Worm (Caenorhabditis elegans): ENCODE measurements around the gene morc-1.

morc-1 gene

ce11 chrIII:5199577-5199976 is 7.1 kb downstream of the morc-1 start, which contains the start of gene emb-8:
TSS of gene emb-8 (minus strand) at chrIII:5199677.
- TF ChIP-seq nhr-28 (tag; optimal IDR thresholded peaks at IDR 0.05) (no peak), ces-1 (GFP tag; optimal IDR thresholded peaks at IDR 0.05) (no peak), ceh-88 (GFP tag; IDR thresholded peaks at IDR 0.05) (no peak), efl-1 (optimal IDR thresholded peaks at IDR 0.05) (no peak), efl-1 (GFP tag; optimal IDR thresholded peaks at IDR 0.05 in 1 of 2) (no peak), C34B4.2 (tag; optimal IDR thresholded peaks at IDR 0.05) (no peak), snu-23 (GFP tag; optimal IDR thresholded peaks at IDR 0.05) (no peak), nhr-77 (tag; optimal IDR thresholded peaks at IDR 0.05) (no peak), jun-1 (tag; optimal IDR thresholded peaks at IDR 0.05) (no peak), unc-30 (tag; optimal IDR thresholded peaks at IDR 0.05) (no peak), sptf-1 (tag; optimal IDR thresholded peaks at IDR 0.05) (no peak), ceh-82 (tag; optimal IDR thresholded peaks at IDR 0.05) (no peak), hlh-17 (GFP tag; optimal IDR thresholded peaks at IDR 0.05; ENCODE audit: borderline replicate concordance) (no peak)

- TF ChIP-seq elt-2 (tag; optimal IDR thresholded peaks at IDR 0.05): peak; percentile 5
- no peak for TF ChIP-seq C16A3.4 (tag; optimal IDR thresholded peaks at IDR 0.05)
- TF ChIP-seq mdl-1 (tag; optimal IDR thresholded peaks at IDR 0.05): no peak
- no peak for TF ChIP-seq xbp-1 (tag; optimal IDR thresholded peaks at IDR 0.05)
- TF ChIP-seq sox-4 (tag; optimal IDR thresholded peaks at IDR 0.05): no peak
- peak; percentile 62 for TF ChIP-seq nhr-85 (tag)
- TF ChIP-seq ztf-11 (tag; optimal IDR thresholded peaks at IDR 0.05): no peak
- TF ChIP-seq efl-1 (optimal IDR thresholded peaks at IDR 0.05): peak in 1 of 2 experiments; percentile 0
- no peak for TF ChIP-seq efl-1 (GFP tag; optimal IDR thresholded peaks at IDR 0.05 in 1 of 2)
- no peak for TF ChIP-seq nhr-77 (tag; optimal IDR thresholded peaks at IDR 0.05)
- TF ChIP-seq dpl-1 (GFP tag; optimal IDR thresholded peaks at IDR 0.05): no peak
- TF ChIP-seq nhr-71 (tag; optimal IDR thresholded peaks at IDR 0.05): peak; percentile 13
- TF ChIP-seq tlp-1 (tag; optimal IDR thresholded peaks at IDR 0.05): no peak
- no peak for TF ChIP-seq elt-3 (tag; optimal IDR thresholded peaks at IDR 0.05)
- TF ChIP-seq ama-1 (optimal IDR thresholded peaks at IDR 0.05): peak; percentile 21
- peak; percentile 65 for TF ChIP-seq aly-2 (tag; optimal IDR thresholded peaks at IDR 0.05)
- no peak for TF ChIP-seq egl-27 (tag; optimal IDR thresholded peaks at IDR 0.05)
These were observed 10.2 kb downstream of the morc-1 start for ce11 chrIII:5196298-5197045.

ce11 chrIII:5195690-5196089 is 11.0 kb downstream of the morc-1 start, which contains the start of gene moc-6:
TSS of gene moc-6 (plus strand) at chrIII:5195990.
- TF ChIP-seq nhr-85 (tag): peak; percentile 26
- TF ChIP-seq elt-3 (tag; optimal IDR thresholded peaks at IDR 0.05): peak in 1 of 6 experiments; percentile 10
- no peak for TF ChIP-seq nhr-237 (tag; optimal IDR thresholded peaks at IDR 0.05)
- TF ChIP-seq efl-1 (optimal IDR thresholded peaks at IDR 0.05): no peak
- TF ChIP-seq efl-1 (GFP tag; optimal IDR thresholded peaks at IDR 0.05 in 1 of 2): peak in 1 of 2 experiments; percentile 66

- TF ChIP-seq efl-1 (optimal IDR thresholded peaks at IDR 0.05) (peak; percentile 12 to 16), efl-1 (GFP tag; optimal IDR thresholded peaks at IDR 0.05 in 1 of 2) (peak in 1 of 2 experiments; percentile 7), F16B12.6 (tag; optimal IDR thresholded peaks at IDR 0.05) (no peak), dpl-1 (GFP tag; optimal IDR thresholded peaks at IDR 0.05) (peak; percentile 26 to 46 (median 27)), lin-35 (GFP tag; optimal IDR thresholded peaks at IDR 0.05) (peak in 1 of 2 experiments; percentile 53), blmp-1 (tag; optimal IDR thresholded peaks at IDR 0.05) (peak; percentile 53), nhr-76 (tag; optimal IDR thresholded peaks at IDR 0.05) (no peak), lsy-2 (tag; optimal IDR thresholded peaks at IDR 0.05) (peak in 1 of 2 experiments; percentile 54), alr-1 (tag; optimal IDR thresholded peaks at IDR 0.05; ENCODE audit: borderline replicate concordance) (no peak)
These were observed 13.4 kb downstream of the morc-1 start for ce11 chrIII:5193266-5193665.
